Worm (Caenorhabditis elegans): Measurements from ENCODE around the gene yju-2.

yju-2 gene

ce11 chrIII:7230841-7231240 is 46.7 kb downstream of the yju-2 start, which contains the start of gene R151.10:
Gene R151.10, minus strand, starts transcription at chrIII:7230941.
- TF ChIP-seq mxl-1 (tag; optimal IDR thresholded peaks at IDR 0.05) = no peak
- TF ChIP-seq nhr-179 (tag; optimal IDR thresholded peaks at IDR 0.05) = no peak

- no peak for TF ChIP-seq egl-18 (GFP tag; IDR thresholded peaks at IDR 0.05)
- TF ChIP-seq Y53G8AR.9 (GFP tag; conservative IDR thresholded peaks at IDR 0.05) = no peak
- TF ChIP-seq rcor-1 (GFP tag; IDR thresholded peaks at IDR 0.05) = no peak
- no peak for TF ChIP-seq tbp1 (GFP tag; optimal IDR thresholded peaks at IDR 0.05)
- TF ChIP-seq F49E8.2 (tag; optimal IDR thresholded peaks at IDR 0.05; ENCODE audit: insufficient read depth) = no peak
- TF ChIP-seq ztf-18 (tag; optimal IDR thresholded peaks at IDR 0.05) = peak; percentile 10
These were observed 48.6 kb downstream of the yju-2 start, which contains the start of gene adr-2 for ce11 chrIII:7232782-7233181. Gene adr-2, minus strand, starts transcription at chrIII:7232882.

DNA sequence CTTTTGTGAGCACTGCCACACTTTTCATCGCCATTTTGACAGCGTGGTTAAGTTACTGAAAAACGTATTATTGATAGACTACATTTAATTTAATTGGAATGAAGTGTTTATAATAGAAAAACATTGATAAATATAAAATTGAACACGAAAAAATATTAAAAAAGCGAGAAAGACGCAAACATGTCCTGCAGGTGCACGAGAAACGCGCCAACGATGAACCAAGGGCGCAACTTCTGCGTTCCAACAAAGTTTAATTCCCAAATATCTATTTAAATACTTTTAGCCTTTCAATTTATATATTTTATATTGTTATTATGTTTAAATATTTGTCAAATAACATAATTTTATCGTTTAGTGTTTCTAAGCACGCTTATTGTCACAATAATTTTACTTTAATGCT is 50.0 kb downstream of the yju-2 start, which contains the start of gene ndus-8:
Gene ndus-8 (minus strand): TSS at position 55 of the 400 bp plus-strand sequence.
- TF ChIP-seq snpc-3.4 (tag; optimal IDR thresholded peaks at IDR 0.05) = peak; percentile 50
- peak; percentile 21 for TF ChIP-seq tbp1 (GFP tag; optimal IDR thresholded peaks at IDR 0.05)
- no peak for TF ChIP-seq dpl-1 (GFP tag; optimal IDR thresholded peaks at IDR 0.05)
- TF ChIP-seq F57C9.4 (tag; optimal IDR thresholded peaks at IDR 0.05) = no peak
- TF ChIP-seq Y53G8AR.9 (GFP tag; conservative IDR thresholded peaks at IDR 0.05) = no peak; the same call in 1 of the 2 replicates
- no peak for TF ChIP-seq ceh-91 (GFP tag; IDR thresholded peaks at IDR 0.05)
- no peak for TF ChIP-seq gei-17 (GFP tag; optimal IDR thresholded peaks at IDR 0.05)
- no peak for TF ChIP-seq bed-2 (GFP tag; IDR thresholded peaks at IDR 0.05)
- TF ChIP-seq ZK185.1 (tag; optimal IDR thresholded peaks at IDR 0.05; ENCODE audit: poor library complexity, severe bottlenecking) = peak; percentile 5
- peak; percentile 54; the same call in 1 of the 2 replicates for TF ChIP-seq madf-6 (GFP tag; IDR thresholded peaks at IDR 0.05)
- no peak for TF ChIP-seq B0336.3 (GFP tag; IDR thresholded peaks at IDR 0.05)
- no peak for TF ChIP-seq fkh-3 (tag; optimal IDR thresholded peaks at IDR 0.05)
- peak; percentile 12 for TF ChIP-seq F23B12.7 (tag; optimal IDR thresholded peaks at IDR 0.05; ENCODE audit: insufficient read depth)
- TF ChIP-seq egrh-3 (GFP tag; IDR thresholded peaks at IDR 0.05) = no peak
- TF ChIP-seq attf-3 (GFP tag; conservative IDR thresholded peaks at IDR 0.05) = 0 out of 2 replicates have a peak, but pooled peaks have one; percentile 37
- no peak for TF ChIP-seq snpc-4 (GFP tag; optimal IDR thresholded peaks at IDR 0.05)
- peak in 3 of 4 experiments; percentile 23 to 81 (median 42) for TF ChIP-seq snpc-4 (tag; optimal IDR thresholded peaks at IDR 0.05)
- TF ChIP-seq hlh-12 (tag; optimal IDR thresholded peaks at IDR 0.05) = no peak
- peak in 1 of 3 experiments; percentile 66 for TF ChIP-seq lin-35 (GFP tag; optimal IDR thresholded peaks at IDR 0.05)
- no peak for TF ChIP-seq nhr-90 (tag; optimal IDR thresholded peaks at IDR 0.05)
- TF ChIP-seq F33H1.4 (GFP tag; IDR thresholded peaks at IDR 0.05) = peak; percentile 52
- no peak for TF ChIP-seq Y53F4B.3 (GFP tag; IDR thresholded peaks at IDR 0.05)
- TF ChIP-seq mes-4 (tag; optimal IDR thresholded peaks at IDR 0.05) = no peak
- TF ChIP-seq hrde-1 (tag; optimal IDR thresholded peaks at IDR 0.05; ENCODE audit: borderline replicate concordance) = no peak
- no peak for TF ChIP-seq F55B11.4 (tag; optimal IDR thresholded peaks at IDR 0.05; ENCODE audit: borderline replicate concordance, insufficient read depth)
- no peak for TF ChIP-seq zim-3 (tag; optimal IDR thresholded peaks at IDR 0.05)
- no peak for TF ChIP-seq athp-1 (tag; optimal IDR thresholded peaks at IDR 0.05)
- TF ChIP-seq attf-5 (GFP tag; optimal IDR thresholded peaks at IDR 0.05) = no peak
- TF ChIP-seq T26A5.8 (tag; optimal IDR thresholded peaks at IDR 0.05) = no peak
- peak; percentile 27 for TF ChIP-seq lin-40 (tag; optimal IDR thresholded peaks at IDR 0.05)
- TF ChIP-seq madf-8 (GFP tag; conservative IDR thresholded peaks at IDR 0.05) = no peak
- no peak for TF ChIP-seq D2030.7 (GFP tag; IDR thresholded peaks at IDR 0.05)
- TF ChIP-seq mcd-1 (GFP tag; IDR thresholded peaks at IDR 0.05) = peak; percentile 63
- peak; percentile 37; the same call in 1 of the 2 replicates for TF ChIP-seq hmg-1.2 (GFP tag; IDR thresholded peaks at IDR 0.05)
- TF ChIP-seq cebp-1 (GFP tag; IDR thresholded peaks at IDR 0.05) = no peak
- peak; percentile 45 for TF ChIP-seq cebp-1 (tag; optimal IDR thresholded peaks at IDR 0.05)
- no peak for TF ChIP-seq nhr-27 (tag; optimal IDR thresholded peaks at IDR 0.05)
- TF ChIP-seq rcor-1 (GFP tag; IDR thresholded peaks at IDR 0.05) = 0 out of 2 replicates have a peak, but pooled peaks have one; percentile 9
- TF ChIP-seq nhr-120 (GFP tag; IDR thresholded peaks at IDR 0.05) = no peak
- TF ChIP-seq nfya-2 (GFP tag; IDR thresholded peaks at IDR 0.05) = no peak
